Worm (Caenorhabditis elegans): ENCODE measurements around the gene sax-7.

The sax-7 gene

ce11 chrIV:8070299-8070698, 7.8 kb downstream of the sax-7 start:
- TF ChIP-seq W03F9.2 (tag; optimal IDR thresholded peaks at IDR 0.05) (no peak), dao-5 (tag; optimal IDR thresholded peaks at IDR 0.05) (no peak), him-1 (tag; optimal IDR thresholded peaks at IDR 0.05) (no peak)

ce11 chrIV:8070934-8071333, 8.5 kb downstream of the sax-7 start:
- TF ChIP-seq W03F9.2 (tag; optimal IDR thresholded peaks at IDR 0.05) (no peak), dao-5 (tag; optimal IDR thresholded peaks at IDR 0.05) (no peak), him-1 (tag; optimal IDR thresholded peaks at IDR 0.05) (no peak)

- TF ChIP-seq W03F9.2 (tag; optimal IDR thresholded peaks at IDR 0.05), result no peak
Observed at ce11 chrIV:8075516-8075915, 13.1 kb downstream of the sax-7 start.

DNA sequence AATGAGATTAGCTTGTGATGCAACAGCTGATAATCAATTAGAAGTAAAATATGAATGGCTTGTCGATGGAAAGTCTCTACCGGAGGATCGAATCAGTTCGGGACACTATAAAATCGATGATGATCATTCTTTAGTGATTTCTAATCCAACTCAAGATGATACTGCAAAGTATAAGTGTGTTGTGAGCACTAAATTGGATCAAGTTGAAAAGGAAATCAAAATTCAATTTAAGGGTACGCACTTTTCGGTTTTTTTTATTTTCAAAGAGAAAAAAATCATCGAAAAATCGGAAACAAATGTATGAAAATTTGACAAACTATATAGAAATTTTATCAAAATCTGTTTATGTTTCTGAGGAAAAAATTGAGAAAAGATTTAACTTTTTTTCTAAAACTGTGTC, 14.1 kb downstream of the sax-7 start:
- no peak for TF ChIP-seq W03F9.2 (tag; optimal IDR thresholded peaks at IDR 0.05)
- no peak for TF ChIP-seq him-1 (tag; optimal IDR thresholded peaks at IDR 0.05)
- TF ChIP-seq dao-5 (tag; optimal IDR thresholded peaks at IDR 0.05), result no peak

DNA sequence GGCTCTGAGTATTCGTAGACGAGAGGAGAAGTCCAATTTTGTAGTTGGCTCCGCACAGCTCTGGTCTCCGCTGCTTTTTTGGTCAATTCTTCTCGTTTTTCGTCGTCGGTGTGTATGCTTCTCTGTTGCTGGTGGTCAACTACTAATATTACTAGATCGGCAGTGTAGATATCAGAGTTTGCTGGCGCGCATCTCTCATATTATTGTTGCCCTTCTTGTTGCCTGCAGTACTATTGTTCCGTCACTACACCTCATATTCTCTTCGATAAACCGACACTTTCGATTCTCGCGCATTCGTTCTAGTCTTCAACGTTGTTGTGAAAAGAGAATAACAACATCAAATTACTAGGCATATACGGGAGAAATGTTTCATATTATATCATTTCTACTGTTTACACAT, 17.7 kb downstream of the sax-7 start:
- TF ChIP-seq W03F9.2 (tag; optimal IDR thresholded peaks at IDR 0.05) (no peak), dao-5 (tag; optimal IDR thresholded peaks at IDR 0.05) (no peak), him-1 (tag; optimal IDR thresholded peaks at IDR 0.05) (no peak)

DNA sequence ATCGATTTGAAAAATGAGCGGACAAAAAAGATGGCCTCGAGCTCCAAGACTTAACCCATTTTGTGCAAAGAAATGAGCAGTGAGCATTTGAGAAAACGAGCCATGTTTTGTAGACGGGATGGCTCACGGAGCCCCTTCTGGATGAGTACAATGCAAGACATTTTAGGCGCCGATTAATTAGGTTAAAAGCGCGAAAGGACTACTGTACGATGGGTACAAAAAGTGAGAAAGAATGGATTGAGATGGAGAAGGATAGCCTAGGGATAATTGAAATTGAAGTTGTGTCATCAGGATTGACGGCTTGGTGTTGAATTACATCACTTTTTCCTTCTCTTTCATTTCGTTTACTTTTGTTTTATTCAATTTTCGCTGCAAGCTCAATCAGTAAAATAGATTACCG, 18.3 kb downstream of the sax-7 start:
- TF ChIP-seq dao-5 (tag; optimal IDR thresholded peaks at IDR 0.05) (no peak), W03F9.2 (tag; optimal IDR thresholded peaks at IDR 0.05) (no peak), him-1 (tag; optimal IDR thresholded peaks at IDR 0.05) (no peak)

ce11 chrIV:8086552-8086951, 24.1 kb downstream of the sax-7 start, which contains the start of gene nsy-7:
TSS of gene nsy-7 (minus strand) at chrIV:8086652.
- TF ChIP-seq him-1 (tag; optimal IDR thresholded peaks at IDR 0.05), result no peak

ce11 chrIV:8091539-8091938, 29.1 kb downstream of the sax-7 start:
- no peak for TF ChIP-seq him-1 (tag; optimal IDR thresholded peaks at IDR 0.05)
- TF ChIP-seq W03F9.2 (tag; optimal IDR thresholded peaks at IDR 0.05), result no peak
- no peak for TF ChIP-seq dao-5 (tag; optimal IDR thresholded peaks at IDR 0.05)

DNA sequence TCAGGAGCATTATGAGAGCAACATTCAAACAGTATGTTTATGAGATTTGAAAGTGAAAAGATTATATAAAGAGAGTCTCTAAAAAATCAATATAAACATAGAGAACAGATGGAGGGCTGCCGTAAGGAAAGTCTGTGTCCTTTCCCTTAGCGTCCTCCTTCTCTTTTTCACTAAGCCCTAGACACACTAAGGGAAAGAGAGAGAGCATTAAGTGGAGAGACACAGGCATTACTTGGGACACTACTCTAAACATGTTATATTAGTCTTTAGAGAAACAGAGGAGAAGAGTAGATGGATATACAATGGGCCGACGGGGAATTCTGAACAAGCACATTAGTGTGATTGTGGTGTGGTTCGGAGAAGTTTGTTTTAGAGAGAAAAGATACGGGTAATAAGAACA, 33.9 kb downstream of the sax-7 start:
- TF ChIP-seq W03F9.2 (tag; optimal IDR thresholded peaks at IDR 0.05), result no peak

DNA sequence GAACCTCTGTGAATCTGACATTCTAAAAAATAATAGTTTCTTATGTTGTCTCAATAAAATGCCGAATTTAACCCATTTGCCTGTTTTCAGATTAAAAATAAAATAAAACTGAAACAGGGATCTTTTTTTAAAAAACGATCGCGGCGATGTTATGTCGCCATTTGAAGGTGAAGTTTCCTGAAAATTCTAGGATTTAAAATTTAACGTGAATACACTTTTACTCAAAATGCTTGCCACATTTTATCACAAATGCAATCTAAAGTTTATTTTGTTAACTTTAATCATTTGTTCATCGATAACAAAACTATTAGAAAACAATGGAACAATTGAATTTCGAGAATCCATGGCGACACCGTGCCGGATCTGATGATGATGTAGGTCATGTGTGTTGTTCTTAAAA, 37.1 kb downstream of the sax-7 start, which contains the start of gene Y42H9AR.2:
TSS of gene Y42H9AR.2 (plus strand) at position 301 of the 400 bp plus-strand sequence.
- no peak for TF ChIP-seq dao-5 (tag; optimal IDR thresholded peaks at IDR 0.05)
- TF ChIP-seq him-1 (tag; optimal IDR thresholded peaks at IDR 0.05), result no peak
- no peak for TF ChIP-seq W03F9.2 (tag; optimal IDR thresholded peaks at IDR 0.05)

ce11 chrIV:8102231-8102630, 39.8 kb downstream of the sax-7 start, which contains the start of gene Y42H9AR.5:
TSS of gene Y42H9AR.5 (plus strand) at chrIV:8102531.
- TF ChIP-seq W03F9.2 (tag; optimal IDR thresholded peaks at IDR 0.05) (no peak), dao-5 (tag; optimal IDR thresholded peaks at IDR 0.05) (no peak), him-1 (tag; optimal IDR thresholded peaks at IDR 0.05) (no peak)

DNA sequence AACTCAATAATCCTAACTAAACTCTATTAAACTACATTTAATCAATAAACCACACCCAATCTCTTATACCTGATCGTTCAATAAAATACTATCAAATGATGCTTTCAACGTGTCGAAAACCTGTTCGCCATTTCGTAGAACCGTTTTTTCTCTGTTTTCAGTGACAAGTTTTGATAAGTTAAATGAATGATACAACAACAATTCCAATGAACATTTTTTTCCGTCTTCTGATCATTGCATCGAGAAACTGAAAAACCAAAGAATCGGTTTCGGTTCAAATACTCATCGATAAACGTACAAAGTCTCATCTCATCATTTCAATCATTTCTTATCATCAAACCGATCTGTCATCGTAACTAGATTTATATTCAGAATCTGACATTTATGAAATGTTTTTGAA, 40.7 kb downstream of the sax-7 start:
- TF ChIP-seq him-1 (tag; optimal IDR thresholded peaks at IDR 0.05) (no peak), W03F9.2 (tag; optimal IDR thresholded peaks at IDR 0.05) (no peak), dao-5 (tag; optimal IDR thresholded peaks at IDR 0.05) (no peak)

DNA sequence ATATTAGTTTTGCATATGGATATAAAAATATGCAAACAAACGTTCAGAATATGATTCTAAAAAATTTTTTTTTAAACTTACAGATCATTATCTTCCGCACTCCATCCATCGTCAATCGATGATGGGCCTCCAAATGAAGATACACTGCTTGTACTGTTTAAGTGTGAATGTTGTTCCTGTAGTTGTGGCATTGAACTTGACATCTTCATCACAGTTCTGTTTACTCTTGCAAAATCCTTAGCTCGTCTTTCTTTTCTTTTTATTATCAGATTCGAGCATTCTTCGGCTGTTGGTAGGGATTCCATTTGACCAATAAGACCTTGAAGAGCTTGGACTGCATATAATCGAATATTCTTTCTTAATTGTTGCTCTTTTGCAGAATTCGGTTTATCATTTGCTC, 42.6 kb downstream of the sax-7 start:
- TF ChIP-seq W03F9.2 (tag; optimal IDR thresholded peaks at IDR 0.05) (no peak), him-1 (tag; optimal IDR thresholded peaks at IDR 0.05) (no peak), dao-5 (tag; optimal IDR thresholded peaks at IDR 0.05) (no peak)

ce11 chrIV:8107502-8107901, 45.0 kb downstream of the sax-7 start, which contains the start of gene rabs-5:
TSS of gene rabs-5 (minus strand) at chrIV:8107602.
- TF ChIP-seq him-1 (tag; optimal IDR thresholded peaks at IDR 0.05) (no peak), dao-5 (tag; optimal IDR thresholded peaks at IDR 0.05) (no peak), W03F9.2 (tag; optimal IDR thresholded peaks at IDR 0.05) (no peak)

ce11 chrIV:8112187-8112586, 49.7 kb downstream of the sax-7 start, which contains the start of gene Y42H9AR.4:
TSS of gene Y42H9AR.4 (minus strand) at chrIV:8112218.
- no peak for TF ChIP-seq him-1 (tag; optimal IDR thresholded peaks at IDR 0.05)
- no peak for TF ChIP-seq dao-5 (tag; optimal IDR thresholded peaks at IDR 0.05)
- no peak for TF ChIP-seq W03F9.2 (tag; optimal IDR thresholded peaks at IDR 0.05)

- TF ChIP-seq him-1 (tag; optimal IDR thresholded peaks at IDR 0.05) (no peak), dao-5 (tag; optimal IDR thresholded peaks at IDR 0.05) (no peak), W03F9.2 (tag; optimal IDR thresholded peaks at IDR 0.05) (no peak)
Observed at ce11 chrIV:8112646-8113045, 50.2 kb downstream of the sax-7 start.

All from whole organism, L4/young adult.